Worm (Caenorhabditis elegans): ENCODE measurements around the gene tag-120.

DNA sequence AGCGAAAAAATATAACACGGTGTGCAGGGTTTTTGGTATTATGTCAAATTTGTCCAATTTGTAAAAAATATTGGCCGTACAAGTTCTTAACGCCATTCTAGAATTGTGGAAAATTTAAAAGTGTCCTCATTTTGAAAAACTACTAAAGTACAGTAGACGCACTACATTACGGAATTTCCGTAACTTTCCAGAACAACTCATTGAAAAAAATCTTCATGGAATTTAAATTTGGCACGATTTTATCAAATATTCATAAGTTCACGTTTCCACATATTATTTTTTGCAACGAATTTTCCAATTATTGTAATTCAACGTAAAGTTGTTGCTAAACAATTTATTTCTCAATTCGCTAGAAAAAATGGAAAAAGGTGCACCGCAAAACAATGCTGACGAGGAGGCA, 5.3 kb upstream of the tag-120 start, which contains the start of gene F40F9.3:
- no peak for TF ChIP-seq nhr-237 (tag; optimal IDR thresholded peaks at IDR 0.05)
- no peak for TF ChIP-seq unc-62 (GFP tag; optimal IDR thresholded peaks at IDR 0.05)
- TF ChIP-seq lsy-2 (tag; optimal IDR thresholded peaks at IDR 0.05): no peak
- TF ChIP-seq ham-2 (GFP tag; optimal IDR thresholded peaks at IDR 0.05): no peak
- no peak for TF ChIP-seq lin-13 (tag; optimal IDR thresholded peaks at IDR 0.05)
